Worm (Caenorhabditis elegans) whole organism, L3 larva: ENCODE results near the gene pyc-1.

Experiments used
- mdl-1 ChIP-seq: fragments of 150-350 bp; optimal IDR thresholded peaks from 2 replicates; lab custom pipeline; 2014; ENCODE audit warnings: missing biosample characterization, missing genetic modification characterization
- nhr-11 ChIP-seq: fragments of 150-350 bp; optimal IDR thresholded peaks from 2 replicates; lab custom pipeline; 2014; ENCODE audit warnings: missing biosample characterization, missing genetic modification characterization
- sea-2 ChIP-seq: fragments of 150-350 bp; sonication (generic microtip); optimal IDR thresholded peaks from 4 replicates; lab custom pipeline; 2014; ENCODE audit warnings: missing biosample characterization, missing genetic modification reagents, missing genetic modification characterization
- snpc-4 ChIP-seq: fragments of 150-350 bp; optimal IDR thresholded peaks from 2 replicates; lab custom pipeline; 2014; ENCODE audit warnings: missing biosample characterization, missing genetic modification characterization

DNA sequence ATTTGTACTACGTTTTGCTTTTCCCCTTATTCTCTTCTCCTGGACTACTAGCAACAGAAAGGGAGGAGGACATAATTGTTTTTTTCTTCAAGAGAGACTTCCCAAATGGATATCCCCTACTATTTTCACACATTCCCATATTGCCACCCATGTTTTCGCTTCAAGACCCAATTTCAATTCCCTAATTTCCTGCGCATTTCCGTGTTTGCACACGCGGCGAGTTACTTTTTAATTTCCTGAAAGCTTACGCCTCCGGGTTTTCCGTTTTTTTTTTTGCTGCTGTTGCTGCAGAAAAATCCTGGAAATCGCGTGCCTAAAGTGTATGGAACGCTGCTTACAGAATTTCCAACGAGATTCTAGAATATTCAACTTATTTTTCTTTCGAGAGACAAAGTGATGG lies 30.0 kb upstream of the pyc-1 start:
- TF ChIP-seq nhr-11 (tag; lab: Kevin White, UChicago): no peak
- TF ChIP-seq mdl-1: no peak
- TF ChIP-seq snpc-4 (tag; lab: Kevin White, UChicago): no peak
- TF ChIP-seq sea-2 (GFP tag; lab: Kevin White, UChicago): no peak
